Worm (Caenorhabditis elegans): ENCODE measurements around the gene Y39A1A.20.

- no peak for TF ChIP-seq nhr-11 (tag; optimal IDR thresholded peaks at IDR 0.05)
- TF ChIP-seq ama-1 (optimal IDR thresholded peaks at IDR 0.05): no peak
- TF ChIP-seq nhr-76 (tag; optimal IDR thresholded peaks at IDR 0.05): no peak
- TF ChIP-seq nhr-25 (tag; optimal IDR thresholded peaks at IDR 0.05): no peak
- TF ChIP-seq egl-27 (tag; optimal IDR thresholded peaks at IDR 0.05): no peak
- no peak for TF ChIP-seq ztf-4 (tag; optimal IDR thresholded peaks at IDR 0.05)
- TF ChIP-seq nhr-28 (tag; optimal IDR thresholded peaks at IDR 0.05): no peak
- no peak for TF ChIP-seq ztf-11 (tag; optimal IDR thresholded peaks at IDR 0.05)
- TF ChIP-seq lsy-12 (tag; optimal IDR thresholded peaks at IDR 0.05): no peak
- TF ChIP-seq fkh-10 (GFP tag; optimal IDR thresholded peaks at IDR 0.05): no peak
- TF ChIP-seq aly-2 (tag; optimal IDR thresholded peaks at IDR 0.05): no peak
- TF ChIP-seq elt-1 (tag; optimal IDR thresholded peaks at IDR 0.05): no peak
- TF ChIP-seq ceh-9 (tag; optimal IDR thresholded peaks at IDR 0.05): no peak
Measured at ce11 chrIII:10691019-10691418, 9.3 kb downstream of the Y39A1A.20 start, which contains the start of gene Y39A1A.17.
